Worm (Caenorhabditis elegans) whole organism, L4/young adult: ENCODE results near the gene hlh-13.

ENCODE experiments used
- W03F9.2 ChIP-seq: fragments of 150-350 bp; optimal IDR thresholded peaks from 2 replicates; lab custom pipeline; 2014; ENCODE audit warnings: missing biosample characterization, missing genetic modification characterization
- dao-5 ChIP-seq: sonication (generic microtip); optimal IDR thresholded peaks from 2 replicates; lab custom pipeline; 2016; ENCODE audit warnings: missing genotype, missing genetic modification characterization, moderate library complexity, missing compliant biosample characterization
- him-1 ChIP-seq: sonication (generic microtip); optimal IDR thresholded peaks from 2 replicates; lab custom pipeline; 2016; ENCODE audit warnings: missing genotype, missing genetic modification reagents, missing genetic modification characterization, missing compliant biosample characterization

The hlh-13 gene

DNA sequence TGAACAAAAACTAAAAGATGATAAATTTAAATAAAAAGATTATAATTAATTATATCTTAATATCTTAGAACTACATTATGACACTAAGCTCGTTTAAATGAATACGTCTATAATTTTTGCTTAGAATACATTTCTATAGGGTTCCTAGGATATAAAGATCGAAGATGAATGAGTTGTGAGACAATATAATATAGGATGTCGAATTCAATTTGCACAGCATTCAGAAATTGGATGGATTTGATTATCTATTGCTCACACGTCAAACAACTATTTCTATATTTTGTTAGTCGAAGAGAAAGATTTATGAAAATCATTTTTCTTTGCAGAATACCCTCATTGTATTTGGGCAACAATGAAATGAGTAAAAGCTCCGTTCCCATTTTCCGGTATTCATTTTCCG lies 10.1 kb upstream of the hlh-13 start:
- TF ChIP-seq W03F9.2 (tag; lab: Kevin White, UChicago) (no peak), dao-5 (no peak), him-1 (no peak)

DNA sequence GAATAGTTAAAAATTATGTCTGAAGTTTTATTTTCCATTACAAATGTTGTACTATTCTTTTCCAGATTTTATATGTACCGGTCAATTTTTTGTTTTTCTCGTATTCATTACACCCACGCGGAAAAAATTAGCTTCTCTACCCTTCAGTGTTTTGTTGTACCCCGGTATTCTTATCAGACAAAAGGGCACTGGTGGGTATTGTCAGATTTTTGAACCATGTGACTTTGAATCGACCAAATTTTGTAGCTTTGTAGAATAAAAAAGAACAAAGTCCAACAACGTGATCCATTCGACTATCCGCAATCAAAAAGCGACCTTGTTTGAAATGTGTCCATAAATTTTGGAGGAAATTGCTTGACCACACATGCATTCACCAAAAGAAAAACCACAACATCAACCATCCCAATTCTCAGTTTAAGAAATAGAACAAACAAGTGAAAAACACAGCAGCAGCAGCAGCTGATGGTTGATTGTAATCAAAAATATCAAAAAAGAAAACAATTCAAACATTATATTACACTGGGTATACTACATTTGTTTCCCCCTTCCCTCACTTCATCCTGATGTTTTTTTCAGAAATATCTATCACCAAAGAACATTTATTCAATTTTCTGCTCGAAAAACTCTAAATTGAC lies 4.4 kb upstream of the hlh-13 start:
- TF ChIP-seq him-1 (no peak), dao-5 (no peak), W03F9.2 (tag; lab: Kevin White, UChicago) (no peak)

DNA sequence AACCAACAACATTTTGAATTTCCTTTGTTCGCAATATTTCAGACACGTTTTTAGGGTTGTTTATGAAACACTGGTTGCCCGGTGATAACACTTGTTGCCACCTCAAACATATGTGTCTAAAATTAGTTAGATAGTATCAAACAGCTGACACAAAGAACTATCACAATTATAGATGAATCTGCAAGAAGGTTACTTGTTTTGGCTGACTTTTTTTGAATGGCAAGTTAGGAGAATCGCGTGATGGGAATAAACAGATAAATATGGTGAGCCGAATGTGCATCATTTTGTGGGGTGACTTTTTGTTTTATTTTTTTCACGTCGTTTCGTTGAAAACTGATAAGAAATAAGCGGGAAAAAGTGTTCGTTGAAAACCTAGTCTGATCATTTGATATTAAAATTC lies 3.9 kb upstream of the hlh-13 start:
- TF ChIP-seq him-1: no peak
- peak; percentile 3 for TF ChIP-seq W03F9.2 (tag; lab: Kevin White, UChicago)

DNA sequence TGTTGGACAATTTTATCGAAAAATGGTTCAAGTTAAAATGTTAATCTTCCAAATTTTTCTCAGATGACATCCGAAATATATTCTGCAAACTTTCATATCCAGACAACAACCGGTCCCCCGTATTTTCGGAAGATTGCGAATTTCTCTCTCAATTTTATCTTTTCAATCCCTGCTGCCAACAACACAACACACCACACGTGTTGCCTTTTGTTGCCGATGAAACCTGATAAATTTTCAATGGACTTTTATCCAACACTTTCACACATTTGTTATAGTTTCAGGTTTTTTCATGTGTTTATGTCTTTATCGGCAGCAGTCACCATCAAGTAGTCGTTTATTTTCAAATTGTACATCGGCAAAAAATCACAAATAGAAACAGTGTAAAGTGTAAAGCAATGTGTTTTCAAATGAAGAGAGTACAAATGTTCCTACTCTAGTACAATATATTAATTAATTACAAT lies 2.8 kb upstream of the hlh-13 start:
- TF ChIP-seq dao-5 (no peak), him-1 (no peak), W03F9.2 (tag; lab: Kevin White, UChicago) (no peak)

ce11 chrX:4246867-4247591 lies 2.0 kb upstream of the hlh-13 start, which contains the start of gene F48D6.4:
F48D6.4 (minus strand) TSS chrX:4247212.
- TF ChIP-seq him-1 (no peak), dao-5 (peak; percentile 44), W03F9.2 (tag; lab: Kevin White, UChicago) (no peak)

ce11 chrX:4248417-4248816 lies 632 bp upstream of the hlh-13 start:
- TF ChIP-seq dao-5: no peak
- TF ChIP-seq him-1: no peak
- TF ChIP-seq W03F9.2 (tag; lab: Kevin White, UChicago): no peak

DNA sequence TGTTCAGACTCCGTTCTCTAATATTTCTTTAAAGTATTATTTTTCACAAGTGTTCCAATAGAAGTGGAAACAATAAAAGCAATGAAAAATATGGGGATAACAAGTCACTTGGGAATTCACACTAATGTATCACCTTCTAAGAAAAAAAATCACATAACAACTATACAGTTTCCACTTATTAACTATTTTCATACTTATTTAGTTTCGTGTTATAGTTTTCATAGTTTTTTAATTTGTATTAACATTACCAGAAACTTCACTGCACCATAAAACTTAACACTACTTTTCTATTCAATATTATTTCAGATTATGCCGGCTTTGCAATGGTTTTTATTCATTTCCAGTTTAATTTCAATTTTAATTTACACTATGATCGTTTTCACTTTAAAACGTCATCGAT lies 3.0 kb downstream of the hlh-13 start, which contains the start of gene srv-5:
Gene srv-5 (plus strand): TSS at position 301 of the 400 bp plus-strand sequence.
- TF ChIP-seq him-1 (no peak), W03F9.2 (tag; lab: Kevin White, UChicago) (no peak), dao-5 (no peak)

- TF ChIP-seq W03F9.2 (tag; lab: Kevin White, UChicago) (no peak), him-1 (no peak), dao-5 (no peak)
Measured at ce11 chrX:4254782-4255181, 5.7 kb downstream of the hlh-13 start, which contains the start of gene taf-11.1. taf-11.1 (plus strand) TSS chrX:4255170.

ce11 chrX:4255366-4255765 lies 6.3 kb downstream of the hlh-13 start:
- TF ChIP-seq him-1 (no peak), W03F9.2 (tag; lab: Kevin White, UChicago) (no peak), dao-5 (no peak)

ce11 chrX:4256761-4257160 lies 7.7 kb downstream of the hlh-13 start, which contains the start of gene srv-6:
srv-6 (plus strand) TSS chrX:4257061.
- TF ChIP-seq him-1 (no peak), W03F9.2 (tag; lab: Kevin White, UChicago) (no peak), dao-5 (no peak)

DNA sequence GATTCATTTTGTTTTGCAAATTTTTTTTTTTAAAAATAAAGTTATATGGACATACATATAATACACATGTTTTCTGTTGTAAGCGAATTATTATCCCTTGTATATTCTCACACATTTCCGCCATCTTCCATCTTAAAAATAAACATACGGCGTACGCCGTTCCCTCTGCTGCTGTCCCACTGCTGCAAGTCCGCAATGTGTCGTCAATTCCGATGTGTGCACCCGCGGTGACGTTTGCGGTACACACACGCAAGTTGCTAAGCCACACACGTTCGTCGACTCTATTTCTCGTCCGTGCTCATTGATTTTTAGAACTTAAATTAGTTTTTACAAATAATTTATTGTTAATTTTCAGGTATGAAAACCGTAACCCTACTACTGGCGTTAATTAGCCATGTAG lies 11.2 kb downstream of the hlh-13 start, which contains the start of gene C52B9.4:
Gene C52B9.4 (plus strand): TSS at position 356 of the 400 bp plus-strand sequence.
- TF ChIP-seq dao-5 (no peak), W03F9.2 (tag; lab: Kevin White, UChicago) (peak; percentile 5)

DNA sequence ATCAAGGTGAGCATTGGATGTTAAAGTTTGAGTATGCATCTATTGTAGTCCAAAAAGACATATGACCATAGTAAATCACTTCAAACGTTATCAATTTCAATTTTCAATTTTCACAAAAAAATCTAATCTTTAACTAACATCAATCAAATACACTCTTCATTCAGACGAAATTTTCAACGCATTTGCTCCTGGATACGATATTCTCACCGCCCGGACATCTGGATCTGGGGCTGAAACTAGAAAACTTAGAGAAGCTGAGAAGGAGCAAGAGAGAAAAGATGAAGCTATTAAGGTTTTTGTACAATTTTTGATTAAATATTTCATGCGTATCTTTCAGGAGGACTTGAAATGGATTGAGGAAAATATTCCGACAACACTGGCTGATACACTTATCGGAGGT lies 14.8 kb downstream of the hlh-13 start:
- no peak for TF ChIP-seq dao-5

- TF ChIP-seq him-1 (no peak), dao-5 (no peak), W03F9.2 (tag; lab: Kevin White, UChicago) (no peak)
Measured at ce11 chrX:4265283-4265907, 16.3 kb downstream of the hlh-13 start, which contains the start of gene coel-1. coel-1 (plus strand) TSS chrX:4265663.

DNA sequence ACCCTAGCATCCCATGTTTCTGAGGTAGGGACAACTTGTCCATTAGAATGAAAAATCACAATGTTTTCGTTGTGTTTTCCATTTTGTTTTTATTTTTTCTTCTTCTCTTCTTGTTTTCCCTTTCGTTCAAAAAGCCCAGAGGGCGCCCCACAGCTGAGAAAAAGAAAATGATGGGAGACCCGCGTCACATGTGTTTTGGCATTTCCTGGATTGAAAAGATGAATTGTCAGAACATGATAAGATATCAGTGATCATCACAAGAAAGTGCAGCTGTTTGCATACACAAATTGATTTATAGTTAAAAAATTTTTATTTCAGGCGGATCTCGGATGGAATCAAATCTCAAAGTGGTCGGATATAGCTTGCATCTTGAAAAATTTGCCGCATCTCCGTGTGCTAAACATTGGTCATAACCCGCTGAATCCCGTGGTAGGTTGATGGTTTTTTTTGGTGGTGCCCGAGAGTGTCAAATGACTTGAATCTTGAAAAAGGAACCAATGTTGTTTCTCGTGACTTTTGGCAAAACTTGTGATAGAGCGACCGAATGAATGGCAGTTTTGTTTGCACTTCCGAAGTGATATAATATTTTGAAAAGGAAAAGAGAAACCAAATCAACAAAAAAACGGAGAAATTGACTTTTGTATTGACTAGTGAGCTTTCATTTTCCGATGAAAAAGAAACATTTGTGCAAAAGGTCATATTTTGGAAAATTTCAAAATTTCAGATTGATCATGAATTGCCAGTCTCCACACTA lies 17.3 kb downstream of the hlh-13 start:
- TF ChIP-seq him-1 (no peak), W03F9.2 (tag; lab: Kevin White, UChicago) (no peak), dao-5 (no peak)
